Worm (Caenorhabditis elegans) whole organism, L2 larva: ENCODE data around the gene C32D5.12.

Source experiments
- F13H6.1 ChIP-seq: sonication (generic microtip); optimal IDR thresholded peaks from 2 replicates; lab custom pipeline; 2016; ENCODE audit warnings: missing genetic modification characterization, missing compliant biosample characterization
- ZK546.5 ChIP-seq: sonication (generic microtip); optimal IDR thresholded peaks from 2 replicates; lab custom pipeline; 2017; ENCODE audit warnings: missing biosample characterization, missing genetic modification characterization
- ama-1 ChIP-seq: fragments of 150-350 bp; optimal IDR thresholded peaks from 2 replicates; lab custom pipeline; 2018; ENCODE audit warnings: inconsistent platforms
- blmp-1 ChIP-seq: sonication (generic microtip); optimal IDR thresholded peaks from 2 replicates; lab custom pipeline; 2017; ENCODE audit warnings: missing genetic modification characterization, mild to moderate bottlenecking, missing compliant biosample characterization, antibody characterized with exemption, moderate library complexity; ENCODE audit not compliant: insufficient read depth
- ceh-82 ChIP-seq: fragments of 150-350 bp; optimal IDR thresholded peaks from 2 replicates; lab custom pipeline; 2014; ENCODE audit warnings: missing biosample characterization, missing genetic modification characterization
- elt-3 ChIP-seq: sonication (generic microtip); optimal IDR thresholded peaks from 2 replicates; lab custom pipeline; 2017; ENCODE audit warnings: missing biosample characterization, missing genetic modification characterization
- mab-5 ChIP-seq: fragments of 150-350 bp; optimal IDR thresholded peaks from 2 replicates; lab custom pipeline; 2014; ENCODE audit warnings: missing biosample characterization, missing genetic modification characterization
- nhr-10 ChIP-seq: sonication (generic microtip); optimal IDR thresholded peaks from 2 replicates; lab custom pipeline; 2017; ENCODE audit warnings: missing biosample characterization, missing genetic modification characterization
- nhr-11 ChIP-seq: fragments of 150-350 bp; optimal IDR thresholded peaks from 2 replicates; lab custom pipeline; 2014; ENCODE audit warnings: missing biosample characterization, missing genetic modification characterization
- nhr-12 ChIP-seq: fragments of 150-350 bp; optimal IDR thresholded peaks from 2 replicates; lab custom pipeline; 2014; ENCODE audit warnings: missing biosample characterization, missing genetic modification characterization
- nhr-77 ChIP-seq: fragments of 150-350 bp; optimal IDR thresholded peaks from 2 replicates; lab custom pipeline; 2014; ENCODE audit warnings: missing biosample characterization, missing genetic modification characterization

DNA sequence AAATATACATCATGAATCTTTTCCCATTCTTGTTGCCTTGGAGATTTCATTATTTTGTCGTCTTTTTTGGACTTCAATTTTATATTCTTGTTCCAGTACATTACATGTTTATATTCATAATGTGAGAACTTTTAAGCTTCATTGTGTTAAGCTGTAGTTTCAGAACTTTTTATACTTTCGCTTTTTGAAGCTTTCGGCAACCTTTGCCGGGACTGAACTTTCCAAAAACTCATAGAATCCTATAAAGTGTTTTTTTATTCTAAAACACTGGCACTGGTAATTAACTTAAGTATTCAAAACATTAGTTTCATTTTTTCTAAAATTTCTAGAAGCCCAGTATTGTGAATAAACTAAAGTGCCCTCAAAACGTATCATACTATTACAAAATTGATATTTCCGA is 35.8 kb downstream of the C32D5.12 start, which contains the start of gene C32D5.4:
- TF ChIP-seq nhr-77 (tag; lab: Kevin White, UChicago) (no peak), nhr-12 (tag; lab: Kevin White, UChicago) (no peak), nhr-11 (tag; lab: Kevin White, UChicago) (no peak), ceh-82 (tag; lab: Kevin White, UChicago) (no peak), elt-3 (tag; lab: Kevin White, UChicago) (no peak), ama-1 (lab: Kevin White, UChicago) (no peak), nhr-10 (tag; lab: Kevin White, UChicago) (no peak), mab-5 (tag; lab: Kevin White, UChicago) (no peak), blmp-1 (tag; lab: Kevin White, UChicago) (no peak), F13H6.1 (tag; lab: Kevin White, UChicago) (no peak), ZK546.5 (no peak)
